Worm (Caenorhabditis elegans) whole organism, late embryonic: ENCODE measurements around the gene srv-16.

Source experiments
- K02D7.2 ChIP-seq: sonication (generic microtip); optimal IDR thresholded peaks from 2 replicates; lab custom pipeline; 2017; ENCODE audit warnings: mild to moderate bottlenecking, missing genetic modification characterization, missing compliant biosample characterization
- K09A11.1 ChIP-seq: sonication (generic microtip); optimal IDR thresholded peaks from 2 replicates; lab custom pipeline; 2017; ENCODE audit warnings: antibody characterized with exemption, mild to moderate bottlenecking, missing genetic modification characterization, missing compliant biosample characterization; ENCODE audit not compliant: insufficient read depth
- ceh-24 ChIP-seq: sonication (generic microtip); optimal IDR thresholded peaks from 2 replicates; lab custom pipeline; 2016; ENCODE audit warnings: mild to moderate bottlenecking, missing genetic modification characterization, missing compliant biosample characterization
- ceh-34 ChIP-seq: sonication (generic microtip); optimal IDR thresholded peaks from 2 replicates; lab custom pipeline; 2016; ENCODE audit warnings: mild to moderate bottlenecking, missing genetic modification characterization, missing compliant biosample characterization
- che-1 ChIP-seq: sonication (generic microtip); optimal IDR thresholded peaks from 2 replicates; lab custom pipeline; 2016; ENCODE audit warnings: mild to moderate bottlenecking, missing genetic modification characterization, missing compliant biosample characterization
- dve-1 ChIP-seq: sonication (generic microtip); optimal IDR thresholded peaks from 2 replicates; lab custom pipeline; 2017; ENCODE audit warnings: antibody characterized with exemption, mild to moderate bottlenecking, missing genetic modification characterization, missing compliant biosample characterization
- elt-4 ChIP-seq: sonication (generic microtip); optimal IDR thresholded peaks from 2 replicates; lab custom pipeline; 2016; ENCODE audit warnings: missing genetic modification characterization, missing compliant biosample characterization
- nfya-1 ChIP-seq: sonication (generic microtip); optimal IDR thresholded peaks from 2 replicates; lab custom pipeline; 2017; ENCODE audit warnings: missing genetic modification characterization, mild to moderate bottlenecking, missing compliant biosample characterization, antibody characterized with exemption, moderate library complexity
- nhr-232 ChIP-seq: sonication (generic microtip); optimal IDR thresholded peaks from 2 replicates; lab custom pipeline; 2016; ENCODE audit warnings: missing genetic modification characterization, missing compliant biosample characterization
- pat-9 ChIP-seq: fragments of 200-800 bp; sonication (Bioruptor generic); optimal IDR thresholded peaks from 2 replicates; lab custom pipeline; 2018; ENCODE audit warnings: mild to moderate bottlenecking, missing genetic modification characterization, moderate library complexity, missing compliant biosample characterization
- ref-2 ChIP-seq: sonication (generic microtip); optimal IDR thresholded peaks from 2 replicates; lab custom pipeline; 2016; ENCODE audit warnings: missing genetic modification characterization, missing compliant biosample characterization
- rnt-1 ChIP-seq: sonication (generic microtip); optimal IDR thresholded peaks from 2 replicates; lab custom pipeline; 2016; ENCODE audit warnings: missing genetic modification characterization, missing compliant biosample characterization
- sox-2 ChIP-seq: fragments of 200-800 bp; sonication (Bioruptor generic); IDR thresholded peaks from 2 replicates; pipeline ENCODE4 v1.3.6; 2022; ENCODE audit warnings: missing genetic modification reagents, missing genetic modification characterization, missing compliant biosample characterization
- syd-9 ChIP-seq: sonication (generic microtip); optimal IDR thresholded peaks from 2 replicates; lab custom pipeline; 2016; ENCODE audit warnings: mild to moderate bottlenecking, missing genetic modification characterization, moderate library complexity, missing compliant biosample characterization
- unc-42 ChIP-seq: sonication (generic microtip); optimal IDR thresholded peaks from 2 replicates; lab custom pipeline; 2016; ENCODE audit warnings: missing genotype, missing genetic modification characterization, missing compliant biosample characterization
- unc-86 ChIP-seq: sonication (generic microtip); optimal IDR thresholded peaks from 2 replicates; lab custom pipeline; 2016; ENCODE audit warnings: missing genetic modification characterization, missing compliant biosample characterization

srv-16 gene

DNA sequence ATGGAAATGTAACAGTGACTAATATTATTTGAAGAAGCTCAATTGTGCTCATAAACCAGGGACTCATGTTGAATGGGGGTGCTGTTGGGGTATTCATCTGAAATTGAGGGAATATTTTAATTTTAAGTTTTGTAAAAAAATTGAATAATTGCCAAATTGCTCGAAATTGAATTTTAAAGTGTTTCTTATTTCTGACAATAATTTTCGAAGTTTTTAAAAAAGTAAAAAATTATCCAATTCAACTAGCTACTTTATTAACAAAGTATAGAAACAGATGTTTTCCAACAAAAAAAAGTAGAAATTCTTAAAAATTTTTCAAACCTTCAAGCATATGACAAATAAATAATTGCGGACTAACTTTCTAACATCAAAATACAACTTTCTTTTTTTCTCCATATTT, 39.6 kb downstream of the srv-16 start, which contains the start of gene srv-14:
TSS of gene srv-14 (minus strand) at position 101 of the 400 bp plus-strand sequence.
- TF ChIP-seq pat-9 (tag; lab: Kevin White, UChicago) (no peak), nhr-232 (no peak), nfya-1 (tag; lab: Kevin White, UChicago) (no peak), unc-86 (tag; lab: Kevin White, UChicago) (no peak), ref-2 (tag; lab: Kevin White, UChicago) (no peak), sox-2 (GFP tag; lab: Robert Waterston, UW) (no peak), ceh-34 (no peak), dve-1 (tag; lab: Kevin White, UChicago) (no peak), rnt-1 (no peak), elt-4 (tag; lab: Kevin White, UChicago) (no peak), unc-42 (tag; lab: Kevin White, UChicago) (no peak), K02D7.2 (tag; lab: Kevin White, UChicago) (no peak), ceh-24 (tag; lab: Kevin White, UChicago) (no peak), K09A11.1 (no peak), syd-9 (tag; lab: Kevin White, UChicago) (no peak)

DNA sequence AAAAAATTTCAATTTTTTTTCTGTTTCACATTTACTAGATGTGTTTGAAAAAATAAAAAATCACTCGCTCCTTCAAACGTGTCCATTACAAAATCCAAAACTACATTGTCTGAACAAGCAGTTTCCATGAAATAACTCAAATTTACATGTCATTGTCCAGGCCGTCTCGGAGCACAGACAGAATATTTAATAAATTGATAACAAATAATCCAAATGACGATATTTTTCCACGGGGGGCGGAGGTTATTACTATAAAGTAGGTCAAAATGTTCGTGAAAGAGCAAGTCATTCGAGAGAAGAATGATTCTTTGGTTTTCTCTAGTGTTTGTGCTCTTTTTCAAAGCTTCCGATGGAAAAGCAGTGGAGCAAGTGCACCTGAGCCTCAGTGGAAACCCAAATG, 49.8 kb downstream of the srv-16 start, which contains the start of gene Y105C5B.3:
TSS of gene Y105C5B.3 (plus strand) at position 301 of the 400 bp plus-strand sequence.
- TF ChIP-seq che-1 (no peak), elt-4 (tag; lab: Kevin White, UChicago) (no peak)
